Worm (Caenorhabditis elegans) whole organism, L1 larva: ENCODE data around the gene R13D11.10.

ENCODE experiments used
- C16A3.4 ChIP-seq: fragments of 150-350 bp; optimal IDR thresholded peaks from 2 replicates; lab custom pipeline; 2014; ENCODE audit warnings: missing biosample characterization, missing genetic modification characterization
- C34B4.2 ChIP-seq: sonication (generic microtip); optimal IDR thresholded peaks from 2 replicates; lab custom pipeline; 2017; ENCODE audit warnings: mild to moderate bottlenecking, missing genetic modification characterization, missing compliant biosample characterization
- F16B12.6 ChIP-seq: fragments of 150-350 bp; optimal IDR thresholded peaks from 2 replicates; lab custom pipeline; 2014; ENCODE audit warnings: missing biosample characterization, missing genetic modification characterization
- ceh-8 ChIP-seq: fragments of 200-800 bp; sonication (Bioruptor generic); optimal IDR thresholded peaks from 2 replicates; lab custom pipeline; 2018; ENCODE audit warnings: mild to moderate bottlenecking, missing genetic modification characterization, moderate library complexity, missing compliant biosample characterization
- ceh-82 ChIP-seq, 3 experiments: fragments of 150-350 bp in 1 of 3; sonication (generic microtip) in 2 of 3; optimal IDR thresholded peaks; 2 replicates each; lab custom pipeline; 2014 to 2017; ENCODE audit warnings: missing biosample characterization in 3 of 3, missing genetic modification characterization in 3 of 3
- ces-1 ChIP-seq: fragments of 150-350 bp; optimal IDR thresholded peaks from 2 replicates; lab custom pipeline; 2014; ENCODE audit warnings: missing biosample characterization, missing genetic modification reagents, missing genetic modification characterization
- dsc-1 ChIP-seq: sonication (generic microtip); optimal IDR thresholded peaks from 2 replicates; lab custom pipeline; 2016; ENCODE audit warnings: mild to moderate bottlenecking, missing genetic modification characterization, missing compliant biosample characterization
- efl-1 ChIP-seq, 4 experiments: fragments of 150-350 bp; optimal IDR thresholded peaks in 3 of 4; peaks in 1 of 4; 1 replicate in 1 of 4; 2 replicates in 3 of 4; lab custom pipeline; 2014; ENCODE audit warnings: missing biosample characterization in 2 of 4, missing genetic modification characterization in 2 of 4, missing genetic modification reagents in 2 of 4
- efl-3 ChIP-seq: fragments of 200-800 bp; sonication (Bioruptor generic); optimal IDR thresholded peaks from 2 replicates; lab custom pipeline; 2018; ENCODE audit warnings: mild to moderate bottlenecking, missing genetic modification characterization, missing compliant biosample characterization
- egl-13 ChIP-seq: sonication (generic microtip); optimal IDR thresholded peaks from 2 replicates; lab custom pipeline; 2016; ENCODE audit warnings: missing genotype, missing genetic modification reagents, missing genetic modification characterization, missing compliant biosample characterization
- egl-27 ChIP-seq, 2 experiments: fragments of 150-350 bp in 1 of 2; sonication (generic microtip); optimal IDR thresholded peaks; 3 replicates each; lab custom pipeline; 2017 to 2018; ENCODE audit warnings: missing biosample characterization in 2 of 2, missing genetic modification characterization in 2 of 2, missing genetic modification reagents in 2 of 2
- ets-5 ChIP-seq: fragments of 200-800 bp; sonication (Bioruptor generic); IDR thresholded peaks from 2 replicates; pipeline ENCODE4 v1.3.6; 2022; ENCODE audit warnings: missing genetic modification characterization, missing compliant biosample characterization
- fkh-10 ChIP-seq: sonication (generic microtip); optimal IDR thresholded peaks from 2 replicates; lab custom pipeline; 2017; ENCODE audit warnings: missing biosample characterization, missing genetic modification reagents, missing genetic modification characterization
- fkh-8 ChIP-seq: sonication (generic microtip); optimal IDR thresholded peaks from 2 replicates; lab custom pipeline; 2016; ENCODE audit warnings: mild to moderate bottlenecking, missing genetic modification characterization, missing compliant biosample characterization
- grh-1 ChIP-seq: fragments of 200-800 bp; sonication (Bioruptor generic); IDR thresholded peaks from 2 replicates; pipeline ENCODE4 v1.3.6; 2022; ENCODE audit warnings: missing genetic modification reagents, missing genetic modification characterization, missing compliant biosample characterization
- hlh-17 ChIP-seq: fragments of 200-800 bp; sonication (Bioruptor generic); optimal IDR thresholded peaks from 2 replicates; lab custom pipeline; 2018; ENCODE audit warnings: missing genetic modification characterization, mild to moderate bottlenecking, missing compliant biosample characterization, moderate library complexity, borderline replicate concordance
- hlh-4 ChIP-seq: sonication (generic microtip); optimal IDR thresholded peaks from 2 replicates; lab custom pipeline; 2016; ENCODE audit warnings: mild to moderate bottlenecking, missing genetic modification characterization, missing compliant biosample characterization
- irx-1 ChIP-seq: sonication (generic microtip); optimal IDR thresholded peaks from 2 replicates; lab custom pipeline; 2016; ENCODE audit warnings: missing genetic modification characterization, missing compliant biosample characterization
- lin-14 ChIP-seq: fragments of 200-800 bp; sonication (Bioruptor generic); optimal IDR thresholded peaks from 2 replicates; lab custom pipeline; 2018; ENCODE audit warnings: mild to moderate bottlenecking, missing genetic modification characterization, moderate library complexity, missing compliant biosample characterization
- lin-15B ChIP-seq: fragments of 150-350 bp; sonication (generic microtip); optimal IDR thresholded peaks from 3 replicates; lab custom pipeline; 2014; ENCODE audit warnings: missing biosample characterization, missing genetic modification characterization
- mab-9 ChIP-seq: fragments of 200-800 bp; sonication (Bioruptor generic); IDR thresholded peaks from 2 replicates; pipeline ENCODE4 v1.3.6; 2022; ENCODE audit warnings: missing genetic modification reagents, missing genetic modification characterization, missing compliant biosample characterization
- mdl-1 ChIP-seq, 2 experiments: fragments of 150-350 bp; optimal IDR thresholded peaks; 2 replicates each; lab custom pipeline; 2014 to 2017; ENCODE audit warnings: missing biosample characterization in 2 of 2, missing genetic modification characterization in 2 of 2, inconsistent platforms in 1 of 2
- mef-2 ChIP-seq: fragments of 150-350 bp; optimal IDR thresholded peaks from 2 replicates; lab custom pipeline; 2014; ENCODE audit warnings: missing biosample characterization, missing genetic modification characterization
- nhr-11 ChIP-seq: fragments of 150-350 bp; optimal IDR thresholded peaks from 2 replicates; lab custom pipeline; 2014; ENCODE audit warnings: missing biosample characterization, missing genetic modification characterization
- nhr-12 ChIP-seq: sonication (generic microtip); optimal IDR thresholded peaks from 2 replicates; lab custom pipeline; 2017; ENCODE audit warnings: missing biosample characterization, missing genetic modification characterization
- nhr-20 ChIP-seq: sonication (generic microtip); optimal IDR thresholded peaks from 2 replicates; lab custom pipeline; 2016; ENCODE audit warnings: mild to moderate bottlenecking, missing genetic modification characterization, missing compliant biosample characterization
- nhr-28 ChIP-seq: fragments of 150-350 bp; optimal IDR thresholded peaks from 2 replicates; lab custom pipeline; 2014; ENCODE audit warnings: missing biosample characterization, missing genetic modification characterization
- nhr-71 ChIP-seq: sonication (generic microtip); optimal IDR thresholded peaks from 2 replicates; lab custom pipeline; 2016; ENCODE audit warnings: mild to moderate bottlenecking, missing genetic modification characterization, moderate library complexity, missing compliant biosample characterization
- nhr-77 ChIP-seq: fragments of 150-350 bp; optimal IDR thresholded peaks from 2 replicates; lab custom pipeline; 2014; ENCODE audit warnings: missing biosample characterization, missing genetic modification characterization
- nhr-90 ChIP-seq: sonication (generic microtip); optimal IDR thresholded peaks from 2 replicates; lab custom pipeline; 2016; ENCODE audit warnings: mild to moderate bottlenecking, missing genetic modification characterization, missing compliant biosample characterization; ENCODE audit not compliant: poor library complexity
- pqm-1 ChIP-seq: sonication (generic microtip); optimal IDR thresholded peaks from 3 replicates; lab custom pipeline; 2017; ENCODE audit warnings: missing biosample characterization, missing genetic modification characterization
- rnt-1 ChIP-seq: sonication (generic microtip); optimal IDR thresholded peaks from 2 replicates; lab custom pipeline; 2016; ENCODE audit warnings: mild to moderate bottlenecking, missing genetic modification characterization, moderate library complexity, missing compliant biosample characterization
- skn-1 ChIP-seq: fragments of 150-350 bp; optimal IDR thresholded peaks from 2 replicates; lab custom pipeline; 2014; ENCODE audit warnings: missing biosample characterization, missing genetic modification characterization
- snu-23 ChIP-seq: sonication (generic microtip); optimal IDR thresholded peaks from 2 replicates; lab custom pipeline; 2016; ENCODE audit warnings: missing genetic modification characterization, missing compliant biosample characterization
- sup-37 ChIP-seq: fragments of 200-800 bp; sonication (Bioruptor generic); optimal IDR thresholded peaks from 2 replicates; lab custom pipeline; 2018; ENCODE audit warnings: mild to moderate bottlenecking, missing genetic modification characterization, missing compliant biosample characterization
- swsn-7 ChIP-seq: sonication (generic microtip); optimal IDR thresholded peaks from 2 replicates; lab custom pipeline; 2016; ENCODE audit warnings: missing genetic modification characterization, missing compliant biosample characterization
- unc-130 ChIP-seq: fragments of 150-350 bp; optimal IDR thresholded peaks from 2 replicates; lab custom pipeline; 2017; ENCODE audit warnings: missing biosample characterization, missing genetic modification characterization, inconsistent platforms
- unc-62 ChIP-seq: fragments of 150-350 bp; optimal IDR thresholded peaks from 2 replicates; lab custom pipeline; 2014; ENCODE audit warnings: missing biosample characterization, missing genetic modification reagents, missing genetic modification characterization
- unc-98 ChIP-seq: fragments of 200-800 bp; sonication (Bioruptor generic); IDR thresholded peaks from 2 replicates; pipeline ENCODE4 v1.3.6; 2022; ENCODE audit warnings: missing genetic modification characterization, missing compliant biosample characterization
- zip-4 ChIP-seq: fragments of 200-800 bp; sonication (Bioruptor generic); optimal IDR thresholded peaks from 2 replicates; lab custom pipeline; 2018; ENCODE audit warnings: mild to moderate bottlenecking, missing genetic modification characterization, moderate library complexity, missing compliant biosample characterization
- ztf-11 ChIP-seq, 2 experiments: sonication (generic microtip); optimal IDR thresholded peaks; 2 replicates each; lab custom pipeline; 2016 to 2017; ENCODE audit warnings: missing genetic modification characterization in 2 of 2, missing biosample characterization in 1 of 2, missing compliant biosample characterization in 1 of 2
- ztf-4 ChIP-seq: fragments of 150-350 bp; optimal IDR thresholded peaks from 2 replicates; lab custom pipeline; 2014; ENCODE audit warnings: missing biosample characterization, missing genetic modification characterization

The R13D11.10 gene

ce11 chrV:817182-817581 lies 4.2 kb upstream of the R13D11.10 start, which contains the start of gene R13D11.1:
Gene R13D11.1 (plus strand): TSS chrV:817482.
- TF ChIP-seq lin-14 (GFP tag; lab: Kevin White, UChicago) (no peak), nhr-20 (no peak), grh-1 (GFP tag; lab: Robert Waterston, UW) (no peak), unc-98 (GFP tag; lab: Robert Waterston, UW) (no peak), pqm-1 (tag; lab: Kevin White, UChicago) (no peak), egl-13 (tag; lab: Kevin White, UChicago) (no peak), ets-5 (GFP tag; lab: Robert Waterston, UW) (no peak), unc-62 (GFP tag; lab: Kevin White, UChicago) (no peak), mdl-1 (tag; optimal IDR thresholded peaks at IDR 0.05; lab: Kevin White, UChicago) (no peak), hlh-17 (no peak), snu-23 (GFP tag; lab: Kevin White, UChicago) (no peak)

DNA sequence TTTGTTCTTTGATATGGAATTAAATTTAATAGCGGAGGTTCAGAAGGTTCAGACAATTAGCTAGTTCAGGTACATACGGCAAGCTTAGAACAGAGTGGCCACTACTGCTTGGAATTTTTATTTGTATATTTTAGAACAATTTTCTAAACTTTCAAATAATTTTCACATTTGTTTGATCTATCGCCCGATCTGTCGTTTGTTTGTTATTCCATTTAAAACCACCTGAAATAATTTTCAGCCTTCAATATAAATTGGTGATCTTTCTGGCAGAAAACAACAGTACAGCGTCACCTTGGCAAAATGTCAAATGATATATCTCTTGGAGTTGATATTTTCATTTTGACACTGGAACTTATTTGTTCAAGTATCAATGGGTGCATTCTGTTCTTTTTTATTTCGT lies 1.7 kb upstream of the R13D11.10 start, which contains the start of gene R13D11.3:
Gene R13D11.3 (plus strand): TSS at position 301 of the 400 bp plus-strand sequence.
- TF ChIP-seq mef-2 (tag; lab: Kevin White, UChicago): no peak
- no peak for TF ChIP-seq mab-9
- TF ChIP-seq irx-1 (tag; lab: Kevin White, UChicago): no peak
- TF ChIP-seq ztf-4 (tag; lab: Kevin White, UChicago): no peak
- no peak for TF ChIP-seq zip-4
- TF ChIP-seq nhr-12 (tag; lab: Kevin White, UChicago): no peak
- no peak for TF ChIP-seq nhr-90 (tag; lab: Kevin White, UChicago)
- no peak for TF ChIP-seq hlh-4 (tag; lab: Kevin White, UChicago)
- no peak for TF ChIP-seq nhr-77 (tag; lab: Kevin White, UChicago)
- no peak for TF ChIP-seq fkh-8 (tag; lab: Kevin White, UChicago)
- no peak for TF ChIP-seq nhr-28 (tag; lab: Kevin White, UChicago)
- TF ChIP-seq pqm-1 (tag; lab: Kevin White, UChicago): no peak
- TF ChIP-seq lin-14 (GFP tag; lab: Kevin White, UChicago): no peak
- TF ChIP-seq ztf-11 (tag; optimal IDR thresholded peaks at IDR 0.05; lab: Kevin White, UChicago): no peak

DNA sequence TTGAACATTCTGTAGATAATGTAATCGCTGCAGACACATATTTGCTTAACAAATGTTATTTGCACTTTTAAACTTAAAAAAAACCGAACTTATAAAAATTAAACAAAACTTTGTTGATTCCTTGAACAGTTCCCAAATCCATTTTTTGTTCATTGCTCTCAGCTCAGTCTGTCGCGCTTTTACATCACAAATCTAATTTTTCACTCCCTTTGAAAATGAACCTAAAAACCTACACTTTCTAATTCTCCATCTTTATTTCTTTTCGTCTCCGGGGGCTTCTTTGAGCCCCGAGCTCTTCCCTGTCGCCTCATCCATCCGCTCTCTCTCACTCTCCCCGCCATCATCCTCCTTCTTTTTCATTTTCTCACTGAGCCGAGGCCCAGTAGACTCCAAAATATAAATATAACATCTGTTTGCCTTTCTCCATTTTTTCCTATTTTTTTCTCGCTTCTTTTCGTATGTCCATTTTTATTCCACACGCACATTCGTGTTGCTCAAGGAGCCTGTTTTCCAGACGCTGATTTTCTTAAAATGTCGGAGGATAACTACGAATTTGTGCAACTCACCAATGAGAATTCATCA lies 2.6 kb downstream of the R13D11.10 start, which contains the start of gene R13D11.4:
Gene R13D11.4 (plus strand): TSS at position 532 of the 582 bp plus-strand sequence.
- TF ChIP-seq swsn-7 (tag; lab: Kevin White, UChicago) (peak; percentile 16), snu-23 (GFP tag; lab: Kevin White, UChicago) (peak; percentile 28), ztf-4 (tag; lab: Kevin White, UChicago) (no peak), ceh-8 (GFP tag; lab: Kevin White, UChicago) (no peak), efl-3 (GFP tag; lab: Kevin White, UChicago) (no peak), hlh-4 (tag; lab: Kevin White, UChicago) (no peak), pqm-1 (tag; lab: Kevin White, UChicago) (no peak), egl-27 (tag; optimal IDR thresholded peaks at IDR 0.05; lab: Kevin White, UChicago) (no peak), fkh-10 (GFP tag; lab: Kevin White, UChicago) (peak; percentile 39), nhr-11 (tag; lab: Kevin White, UChicago) (no peak), sup-37 (GFP tag; lab: Kevin White, UChicago) (no peak), skn-1 (tag; lab: Kevin White, UChicago) (peak; percentile 8), C34B4.2 (tag; lab: Kevin White, UChicago) (no peak), efl-1 (optimal IDR thresholded peaks at IDR 0.05; lab: Kevin White, UChicago) (peak in 1 of 2 experiments; percentile 2), efl-1 (GFP tag; optimal IDR thresholded peaks at IDR 0.05 in 1 of 2; lab: Kevin White, UChicago) (peak in 1 of 2 experiments; percentile 84), lin-14 (GFP tag; lab: Kevin White, UChicago) (no peak), nhr-28 (tag; lab: Kevin White, UChicago) (no peak), dsc-1 (tag; lab: Kevin White, UChicago) (peak; percentile 46), ceh-82 (tag; optimal IDR thresholded peaks at IDR 0.05; lab: Kevin White, UChicago) (peak in 1 of 3 experiments; percentile 39), lin-15B (tag; lab: Kevin White, UChicago) (no peak), C16A3.4 (tag; lab: Kevin White, UChicago) (no peak), fkh-8 (tag; lab: Kevin White, UChicago) (no peak), rnt-1 (tag; lab: Kevin White, UChicago) (no peak), F16B12.6 (tag; lab: Kevin White, UChicago) (no peak), nhr-71 (tag; lab: Kevin White, UChicago) (no peak), unc-130 (tag; lab: Kevin White, UChicago) (no peak), ces-1 (GFP tag; lab: Kevin White, UChicago) (peak; percentile 12), nhr-20 (peak; percentile 32), mef-2 (tag; lab: Kevin White, UChicago) (no peak)
